Worm (Caenorhabditis elegans): ENCODE results near the gene EGAP4.1.

ce11 chrX:8754285-8754795 lies 27.1 kb upstream of the EGAP4.1 start:
- no peak for TF ChIP-seq ama-1 (optimal IDR thresholded peaks at IDR 0.05)
- no peak for TF ChIP-seq hmbx-1 (tag; optimal IDR thresholded peaks at IDR 0.05)
- TF ChIP-seq hnd-1 (tag; optimal IDR thresholded peaks at IDR 0.05): no peak
- TF ChIP-seq tra-4 (tag; optimal IDR thresholded peaks at IDR 0.05): no peak
- no peak for TF ChIP-seq flt-1 (GFP tag; IDR thresholded peaks at IDR 0.05)
- no peak for TF ChIP-seq sea-1 (GFP tag; conservative IDR thresholded peaks at IDR 0.05)
- TF ChIP-seq hmg-4 (GFP tag; optimal IDR thresholded peaks at IDR 0.05): no peak
- TF ChIP-seq scrt-1 (GFP tag; IDR thresholded peaks at IDR 0.05): no peak
- TF ChIP-seq tbx-37 (GFP tag; conservative IDR thresholded peaks at IDR 0.05): no peak

Measured in whole organism, early embryonic.